Worm (Caenorhabditis elegans) whole organism, L3 larva: ENCODE data around the gene srg-50.

Experiments
- ZK546.5 ChIP-seq: sonication (generic microtip); optimal IDR thresholded peaks from 2 replicates; lab custom pipeline; 2017; ENCODE audit warnings: missing biosample characterization, missing genetic modification characterization
- aly-2 ChIP-seq: fragments of 150-350 bp; optimal IDR thresholded peaks from 2 replicates; lab custom pipeline; 2014; ENCODE audit warnings: missing biosample characterization, missing genetic modification characterization
- ama-1 ChIP-seq: fragments of 150-350 bp; optimal IDR thresholded peaks from 2 replicates; lab custom pipeline; 2018
- ceh-16 ChIP-seq: sonication (generic microtip); optimal IDR thresholded peaks from 2 replicates; lab custom pipeline; 2017; ENCODE audit warnings: missing biosample characterization, missing genetic modification characterization
- ceh-28 ChIP-seq: fragments of 150-350 bp; optimal IDR thresholded peaks from 2 replicates; lab custom pipeline; 2014; ENCODE audit warnings: missing biosample characterization, missing genetic modification reagents, missing genetic modification characterization
- ceh-82 ChIP-seq: fragments of 150-350 bp; optimal IDR thresholded peaks from 2 replicates; lab custom pipeline; 2014; ENCODE audit warnings: missing biosample characterization, missing genetic modification characterization
- ceh-9 ChIP-seq: sonication (generic microtip); optimal IDR thresholded peaks from 2 replicates; lab custom pipeline; 2018; ENCODE audit warnings: missing biosample characterization, missing genetic modification characterization
- egl-27 ChIP-seq: sonication (generic microtip); optimal IDR thresholded peaks from 4 replicates; lab custom pipeline; 2017; ENCODE audit warnings: missing biosample characterization, missing genetic modification reagents, missing genetic modification characterization
- egl-5 ChIP-seq: fragments of 150-350 bp; optimal IDR thresholded peaks from 2 replicates; lab custom pipeline; 2017; ENCODE audit warnings: missing biosample characterization, missing genetic modification reagents, missing genetic modification characterization, inconsistent platforms
- elt-2 ChIP-seq: sonication (generic microtip); optimal IDR thresholded peaks from 2 replicates; lab custom pipeline; 2016; ENCODE audit warnings: missing genetic modification reagents, mild to moderate bottlenecking, missing genetic modification characterization, missing compliant biosample characterization
- elt-3 ChIP-seq, 3 experiments: fragments of 150-350 bp in 1 of 3; sonication (generic microtip) in 2 of 3; optimal IDR thresholded peaks; 2 replicates in 2 of 3; 4 replicates in 1 of 3; lab custom pipeline; 2014 to 2017; ENCODE audit warnings: missing biosample characterization in 3 of 3, missing genetic modification characterization in 3 of 3
- eor-1 ChIP-seq, 2 experiments: fragments of 150-350 bp; optimal IDR thresholded peaks; 2 replicates each; lab custom pipeline; 2014 to 2018; ENCODE audit warnings: missing biosample characterization in 2 of 2, missing genetic modification characterization in 2 of 2
- fkh-10 ChIP-seq: sonication (generic microtip); optimal IDR thresholded peaks from 2 replicates; lab custom pipeline; 2017; ENCODE audit warnings: missing biosample characterization, missing genetic modification reagents, missing genetic modification characterization
- fkh-2 ChIP-seq: fragments of 150-350 bp; optimal IDR thresholded peaks from 2 replicates; lab custom pipeline; 2014; ENCODE audit warnings: missing biosample characterization, missing genetic modification reagents, missing genetic modification characterization
- fos-1 ChIP-seq: fragments of 150-350 bp; optimal IDR thresholded peaks from 2 replicates; lab custom pipeline; 2014; ENCODE audit warnings: missing biosample characterization, missing genetic modification characterization
- jun-1 ChIP-seq: fragments of 150-350 bp; optimal IDR thresholded peaks from 2 replicates; lab custom pipeline; 2014; ENCODE audit warnings: missing biosample characterization, missing genetic modification reagents, missing genetic modification characterization
- lin-15B ChIP-seq: fragments of 150-350 bp; optimal IDR thresholded peaks from 2 replicates; lab custom pipeline; 2014; ENCODE audit warnings: missing biosample characterization, missing genetic modification characterization
- lin-39 ChIP-seq: fragments of 150-350 bp; optimal IDR thresholded peaks from 2 replicates; lab custom pipeline; 2018; ENCODE audit warnings: missing biosample characterization, missing genetic modification reagents, missing genetic modification characterization
- lsy-12 ChIP-seq: sonication (generic microtip); optimal IDR thresholded peaks from 2 replicates; lab custom pipeline; 2016; ENCODE audit warnings: mild to moderate bottlenecking, missing genetic modification characterization, missing compliant biosample characterization
- mdl-1 ChIP-seq: fragments of 150-350 bp; optimal IDR thresholded peaks from 2 replicates; lab custom pipeline; 2014; ENCODE audit warnings: missing biosample characterization, missing genetic modification characterization
- mml-1 ChIP-seq: fragments of 150-350 bp; sonication (generic microtip); optimal IDR thresholded peaks from 3 replicates; lab custom pipeline; 2014; ENCODE audit warnings: missing biosample characterization, missing genetic modification characterization
- nfya-1 ChIP-seq: sonication (generic microtip); optimal IDR thresholded peaks from 2 replicates; lab custom pipeline; 2017; ENCODE audit warnings: missing genetic modification characterization, mild to moderate bottlenecking, missing compliant biosample characterization, antibody characterized with exemption, moderate library complexity; ENCODE audit not compliant: insufficient read depth
- nhr-11 ChIP-seq: fragments of 150-350 bp; optimal IDR thresholded peaks from 2 replicates; lab custom pipeline; 2014; ENCODE audit warnings: missing biosample characterization, missing genetic modification characterization
- nhr-23 ChIP-seq: fragments of 150-350 bp; optimal IDR thresholded peaks from 2 replicates; lab custom pipeline; 2014; ENCODE audit warnings: missing biosample characterization, missing genetic modification reagents, missing genetic modification characterization
- nhr-237 ChIP-seq: fragments of 150-350 bp; optimal IDR thresholded peaks from 2 replicates; lab custom pipeline; 2014; ENCODE audit warnings: missing biosample characterization, missing genetic modification characterization
- nhr-25 ChIP-seq: sonication (generic microtip); optimal IDR thresholded peaks from 2 replicates; lab custom pipeline; 2017; ENCODE audit warnings: missing biosample characterization, missing genetic modification characterization
- nhr-28 ChIP-seq: fragments of 150-350 bp; optimal IDR thresholded peaks from 2 replicates; lab custom pipeline; 2014; ENCODE audit warnings: missing biosample characterization, missing genetic modification characterization
- nhr-43 ChIP-seq: sonication (generic microtip); optimal IDR thresholded peaks from 2 replicates; lab custom pipeline; 2016; ENCODE audit warnings: mild to moderate bottlenecking, missing genetic modification characterization, missing compliant biosample characterization; ENCODE audit not compliant: poor library complexity, severe bottlenecking
- nhr-77 ChIP-seq: fragments of 150-350 bp; optimal IDR thresholded peaks from 2 replicates; lab custom pipeline; 2014; ENCODE audit warnings: missing biosample characterization, missing genetic modification characterization
- pha-4 ChIP-seq: fragments of 150-350 bp; optimal IDR thresholded peaks from 2 replicates; lab custom pipeline; 2014; ENCODE audit warnings: missing biosample characterization, missing genetic modification reagents, missing genetic modification characterization
- pqm-1 ChIP-seq: fragments of 150-350 bp; optimal IDR thresholded peaks from 2 replicates; lab custom pipeline; 2017; ENCODE audit warnings: missing biosample characterization, missing genetic modification characterization, inconsistent platforms
- snpc-4 ChIP-seq: fragments of 150-350 bp; optimal IDR thresholded peaks from 2 replicates; lab custom pipeline; 2014; ENCODE audit warnings: missing biosample characterization, missing genetic modification characterization
- unc-39 ChIP-seq: sonication (generic microtip); optimal IDR thresholded peaks from 4 replicates; lab custom pipeline; 2017; ENCODE audit warnings: missing biosample characterization, missing genetic modification characterization
- unc-62 ChIP-seq: fragments of 150-350 bp; sonication (generic microtip); optimal IDR thresholded peaks from 4 replicates; lab custom pipeline; 2014; ENCODE audit warnings: missing biosample characterization, missing genetic modification reagents, missing genetic modification characterization
- ztf-11 ChIP-seq: fragments of 150-350 bp; optimal IDR thresholded peaks from 2 replicates; lab custom pipeline; 2014; ENCODE audit warnings: missing biosample characterization, missing genetic modification characterization

srg-50 gene

ce11 chrIV:7057677-7058076 is 17.3 kb downstream of the srg-50 start, which contains the start of gene srx-50:
TSS of gene srx-50 (plus strand) at chrIV:7057977.
- TF ChIP-seq fkh-10 (GFP tag; lab: Kevin White, UChicago) (peak; percentile 18), ZK546.5 (tag; lab: Kevin White, UChicago) (no peak), lin-15B (no peak)

- TF ChIP-seq ama-1 (lab: Kevin White, UChicago) (peak; percentile 76), nhr-23 (tag; lab: Kevin White, UChicago) (no peak), ceh-82 (tag; lab: Kevin White, UChicago) (no peak)
These were observed 22.8 kb downstream of the srg-50 start for ce11 chrIV:7052135-7052534.

- TF ChIP-seq unc-62 (GFP tag; lab: Kevin White, UChicago): no peak
- no peak for TF ChIP-seq unc-39 (tag; lab: Kevin White, UChicago)
- no peak for TF ChIP-seq mml-1 (tag; lab: Kevin White, UChicago)
- peak; percentile 86 for TF ChIP-seq ama-1 (lab: Kevin White, UChicago)
- TF ChIP-seq nhr-237: no peak
- no peak for TF ChIP-seq nhr-77 (tag; lab: Kevin White, UChicago)
- TF ChIP-seq mdl-1 (tag; lab: Kevin White, UChicago): no peak
- no peak for TF ChIP-seq nhr-11 (tag; lab: Kevin White, UChicago)
- no peak for TF ChIP-seq egl-5 (tag; lab: Kevin White, UChicago)
- no peak for TF ChIP-seq aly-2
- TF ChIP-seq fkh-10 (GFP tag; lab: Kevin White, UChicago): peak; percentile 12
- TF ChIP-seq ceh-82 (tag; lab: Kevin White, UChicago): no peak
- no peak for TF ChIP-seq snpc-4 (tag; lab: Kevin White, UChicago)
- no peak for TF ChIP-seq ceh-16 (tag; lab: Kevin White, UChicago)
These were observed 23.4 kb downstream of the srg-50 start for ce11 chrIV:7051515-7051914.

- TF ChIP-seq nhr-25 (peak; percentile 67), pqm-1 (peak; percentile 86), pha-4 (tag; lab: Kevin White, UChicago) (peak; percentile 40), nhr-23 (tag; lab: Kevin White, UChicago) (peak; percentile 74), lsy-12 (peak; percentile 44), ceh-9 (tag; lab: Kevin White, UChicago) (no peak), mdl-1 (tag; lab: Kevin White, UChicago) (no peak), unc-62 (GFP tag; lab: Kevin White, UChicago) (peak; percentile 46), lin-39 (tag; lab: Kevin White, UChicago) (no peak), ama-1 (lab: Kevin White, UChicago) (peak; percentile 71), nhr-43 (tag; lab: Kevin White, UChicago) (peak; percentile 55), snpc-4 (tag; lab: Kevin White, UChicago) (peak; percentile 45), nhr-28 (no peak), ceh-28 (tag; lab: Kevin White, UChicago) (peak; percentile 70), fkh-10 (GFP tag; lab: Kevin White, UChicago) (peak; percentile 11), egl-27 (tag; lab: Kevin White, UChicago) (peak; percentile 65), nfya-1 (tag; lab: Kevin White, UChicago) (peak; percentile 39), elt-2 (peak; percentile 86), jun-1 (tag; lab: Kevin White, UChicago) (peak; percentile 59), elt-3 (tag; optimal IDR thresholded peaks at IDR 0.05; lab: Kevin White, UChicago) (peak in 1 of 3 experiments; percentile 2)
These were observed 25.2 kb downstream of the srg-50 start, which contains the start of gene nhr-105 for ce11 chrIV:7049672-7050206. TSS of gene nhr-105 (plus strand) at chrIV:7050156.

- TF ChIP-seq fos-1 (tag; lab: Kevin White, UChicago) (no peak), nhr-23 (tag; lab: Kevin White, UChicago) (peak; percentile 50), eor-1 (tag; optimal IDR thresholded peaks at IDR 0.05; lab: Kevin White, UChicago) (no peak), lsy-12 (peak; percentile 41), fkh-2 (tag; lab: Kevin White, UChicago) (no peak), ZK546.5 (tag; lab: Kevin White, UChicago) (no peak), ztf-11 (tag; lab: Kevin White, UChicago) (no peak), unc-62 (GFP tag; lab: Kevin White, UChicago) (no peak), pqm-1 (peak; percentile 19), elt-2 (peak; percentile 59), ceh-28 (tag; lab: Kevin White, UChicago) (no peak), ceh-82 (tag; lab: Kevin White, UChicago) (no peak), fkh-10 (GFP tag; lab: Kevin White, UChicago) (no peak), pha-4 (tag; lab: Kevin White, UChicago) (peak; percentile 54), ceh-16 (tag; lab: Kevin White, UChicago) (no peak)
These were observed 26.2 kb downstream of the srg-50 start for ce11 chrIV:7048637-7049245.
